Worm (Caenorhabditis elegans): ENCODE measurements around the gene C09B9.1.

DNA sequence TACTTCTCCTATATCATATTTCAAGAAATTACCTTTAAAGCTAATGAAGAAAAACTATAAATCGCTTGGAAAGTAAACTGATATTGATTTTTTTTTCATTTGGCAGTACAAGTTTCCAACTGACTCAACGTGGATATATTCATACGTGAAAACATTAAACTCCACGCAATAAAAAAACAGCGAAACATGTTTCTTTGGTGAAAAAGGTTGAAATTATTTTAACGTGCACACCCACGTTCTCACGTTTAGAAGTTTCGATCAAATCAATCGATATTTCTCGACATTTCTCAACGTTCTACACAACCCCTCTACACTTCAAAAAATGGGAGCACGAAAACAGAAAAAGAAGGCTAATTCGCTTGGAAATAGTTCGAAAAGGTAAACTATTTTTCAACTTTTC lies 8.6 kb upstream of the C09B9.1 start, which contains the start of the genes best-6 and C09B9.2:
- TF ChIP-seq swsn-7 (tag; optimal IDR thresholded peaks at IDR 0.05) (no peak), zip-4 (GFP tag; optimal IDR thresholded peaks at IDR 0.05) (no peak), dpl-1 (GFP tag; optimal IDR thresholded peaks at IDR 0.05) (no peak), efl-1 (optimal IDR thresholded peaks at IDR 0.05) (no peak), efl-1 (GFP tag; optimal IDR thresholded peaks at IDR 0.05 in 1 of 2) (no peak), tbx-2 (tag; optimal IDR thresholded peaks at IDR 0.05) (no peak), unc-62 (GFP tag; optimal IDR thresholded peaks at IDR 0.05) (no peak), lir-3 (tag; optimal IDR thresholded peaks at IDR 0.05; ENCODE audit: poor library complexity) (no peak), alr-1 (tag; optimal IDR thresholded peaks at IDR 0.05; ENCODE audit: borderline replicate concordance) (no peak), fkh-10 (GFP tag; optimal IDR thresholded peaks at IDR 0.05) (no peak), tlp-1 (tag; optimal IDR thresholded peaks at IDR 0.05) (no peak), elt-2 (tag; optimal IDR thresholded peaks at IDR 0.05) (no peak)

Measured in whole organism, L1 larva.